Worm (Caenorhabditis elegans) whole organism, mixed stage, embryonic: ENCODE data around the gene B0393.5.
"Not testable (repeated sequence)": the region's sequence is repeated elsewhere in the genome, so short reads cannot be mapped to it uniquely, and the experiment has no call there.

Experiments used
- M03D4.4 ChIP-seq: sonication (generic microtip); optimal IDR thresholded peaks from 2 replicates; lab custom pipeline; 2017; ENCODE audit warnings: mild to moderate bottlenecking, missing genetic modification characterization, missing compliant biosample characterization
- bed-3 ChIP-seq: fragments of 200-800 bp; sonication (Bioruptor generic); optimal IDR thresholded peaks from 3 replicates; lab custom pipeline; 2018; ENCODE audit warnings: mild to moderate bottlenecking, missing genetic modification characterization, moderate library complexity, missing compliant biosample characterization
- blmp-1 ChIP-seq: fragments of 150-350 bp; optimal IDR thresholded peaks from 2 replicates; lab custom pipeline; 2014; ENCODE audit warnings: missing biosample characterization, missing genetic modification characterization
- ceh-39 ChIP-seq: fragments of 150-350 bp; optimal IDR thresholded peaks from 2 replicates; lab custom pipeline; 2014; ENCODE audit warnings: missing biosample characterization, missing genetic modification characterization
- ceh-43 ChIP-seq: fragments of 200-800 bp; sonication (Bioruptor generic); optimal IDR thresholded peaks from 2 replicates; lab custom pipeline; 2018; ENCODE audit warnings: mild to moderate bottlenecking, missing genetic modification characterization, moderate library complexity, missing compliant biosample characterization
- ceh-83 ChIP-seq: fragments of 200-800 bp; sonication (Bioruptor generic); optimal IDR thresholded peaks from 2 replicates; lab custom pipeline; 2018; ENCODE audit warnings: mild to moderate bottlenecking, missing genetic modification characterization, missing compliant biosample characterization
- ces-1 ChIP-seq: fragments of 150-350 bp; optimal IDR thresholded peaks from 2 replicates; lab custom pipeline; 2014; ENCODE audit warnings: missing biosample characterization, missing genetic modification reagents, missing genetic modification characterization
- cnd-1 ChIP-seq: fragments of 200-800 bp; sonication (Bioruptor generic); optimal IDR thresholded peaks from 2 replicates; lab custom pipeline; 2018; ENCODE audit warnings: mild to moderate bottlenecking, missing genetic modification characterization, missing compliant biosample characterization
- drap-1 ChIP-seq: fragments of 200-800 bp; sonication (Bioruptor generic); optimal IDR thresholded peaks from 3 replicates; lab custom pipeline; 2018; ENCODE audit warnings: mild to moderate bottlenecking, missing genetic modification characterization, missing compliant biosample characterization
- elt-1 ChIP-seq: sonication (generic microtip); optimal IDR thresholded peaks from 2 replicates; lab custom pipeline; 2017; ENCODE audit warnings: missing genetic modification characterization, mild to moderate bottlenecking, missing compliant biosample characterization, antibody characterized with exemption, moderate library complexity, borderline replicate concordance; ENCODE audit not compliant: insufficient read depth
- elt-3 ChIP-seq: fragments of 150-350 bp; optimal IDR thresholded peaks from 2 replicates; lab custom pipeline; 2014; ENCODE audit warnings: missing biosample characterization, missing genetic modification characterization
- flh-1 ChIP-seq: fragments of 200-800 bp; sonication (Bioruptor generic); optimal IDR thresholded peaks from 2 replicates; lab custom pipeline; 2018; ENCODE audit warnings: mild to moderate bottlenecking, missing genetic modification characterization, moderate library complexity, missing compliant biosample characterization
- ham-2 ChIP-seq: fragments of 200-800 bp; sonication (Bioruptor generic); optimal IDR thresholded peaks from 2 replicates; lab custom pipeline; 2018; ENCODE audit warnings: mild to moderate bottlenecking, missing genetic modification characterization, missing compliant biosample characterization
- hlh-1 ChIP-seq: fragments of 150-350 bp; optimal IDR thresholded peaks from 2 replicates; lab custom pipeline; 2014; ENCODE audit warnings: missing biosample characterization, missing genetic modification reagents, missing genetic modification characterization
- lin-13 ChIP-seq: fragments of 150-350 bp; optimal IDR thresholded peaks from 2 replicates; lab custom pipeline; 2014; ENCODE audit warnings: missing biosample characterization, missing genetic modification characterization
- lin-32 ChIP-seq: fragments of 200-800 bp; sonication (Bioruptor generic); optimal IDR thresholded peaks from 2 replicates; lab custom pipeline; 2018; ENCODE audit warnings: mild to moderate bottlenecking, missing genetic modification characterization, missing compliant biosample characterization
- lsy-2 ChIP-seq: fragments of 150-350 bp; optimal IDR thresholded peaks from 2 replicates; lab custom pipeline; 2014; ENCODE audit warnings: missing biosample characterization, missing genetic modification characterization
- mab-5 ChIP-seq: fragments of 150-350 bp; optimal IDR thresholded peaks from 2 replicates; lab custom pipeline; 2014; ENCODE audit warnings: missing biosample characterization, missing genetic modification characterization
- mep-1 ChIP-seq: fragments of 150-350 bp; optimal IDR thresholded peaks from 2 replicates; lab custom pipeline; 2017; ENCODE audit warnings: missing biosample characterization, missing genetic modification reagents, missing genetic modification characterization, inconsistent platforms
- mls-2 ChIP-seq: sonication (generic microtip); optimal IDR thresholded peaks from 2 replicates; lab custom pipeline; 2016; ENCODE audit warnings: mild to moderate bottlenecking, missing genetic modification characterization, moderate library complexity, missing compliant biosample characterization
- nhr-2 ChIP-seq: fragments of 150-350 bp; optimal IDR thresholded peaks from 2 replicates; lab custom pipeline; 2014; ENCODE audit warnings: missing biosample characterization, missing genetic modification characterization
- nhr-237 ChIP-seq: fragments of 150-350 bp; optimal IDR thresholded peaks from 2 replicates; lab custom pipeline; 2014; ENCODE audit warnings: missing biosample characterization, missing genetic modification characterization
- nhr-28 ChIP-seq: fragments of 150-350 bp; optimal IDR thresholded peaks from 2 replicates; lab custom pipeline; 2014; ENCODE audit warnings: missing biosample characterization, missing genetic modification characterization
- pha-4 ChIP-seq: fragments of 150-350 bp; optimal IDR thresholded peaks from 2 replicates; lab custom pipeline; 2018; ENCODE audit warnings: missing biosample characterization, missing genetic modification reagents, missing genetic modification characterization
- sem-2 ChIP-seq: fragments of 200-800 bp; sonication (Bioruptor generic); optimal IDR thresholded peaks from 2 replicates; lab custom pipeline; 2018; ENCODE audit warnings: mild to moderate bottlenecking, missing genetic modification characterization, missing compliant biosample characterization
- snpc-4 ChIP-seq: fragments of 150-350 bp; optimal IDR thresholded peaks from 2 replicates; lab custom pipeline; 2014; ENCODE audit warnings: missing biosample characterization, missing genetic modification characterization
- sptf-1 ChIP-seq: sonication (generic microtip); optimal IDR thresholded peaks from 2 replicates; lab custom pipeline; 2017; ENCODE audit warnings: mild to moderate bottlenecking, missing genetic modification characterization, moderate library complexity, missing compliant biosample characterization
- tbx-8 ChIP-seq: fragments of 200-800 bp; sonication (Bioruptor generic); optimal IDR thresholded peaks from 2 replicates; lab custom pipeline; 2018; ENCODE audit warnings: mild to moderate bottlenecking, missing genetic modification characterization, moderate library complexity, missing compliant biosample characterization
- unc-120 ChIP-seq: sonication (generic microtip); optimal IDR thresholded peaks from 2 replicates; lab custom pipeline; 2017; ENCODE audit warnings: missing genetic modification characterization, missing compliant biosample characterization; ENCODE audit not compliant: poor library complexity, severe bottlenecking
- unc-39 ChIP-seq: fragments of 150-350 bp; optimal IDR thresholded peaks from 2 replicates; lab custom pipeline; 2014; ENCODE audit warnings: missing biosample characterization, missing genetic modification characterization
- zip-8 ChIP-seq: fragments of 150-350 bp; optimal IDR thresholded peaks from 2 replicates; lab custom pipeline; 2014; ENCODE audit warnings: missing biosample characterization, missing genetic modification characterization
- ztf-11 ChIP-seq: fragments of 150-350 bp; optimal IDR thresholded peaks from 2 replicates; lab custom pipeline; 2014; ENCODE audit warnings: missing biosample characterization, missing genetic modification characterization

The B0393.5 gene

ce11 chrIII:4742620-4743019 lies 23.0 kb upstream of the B0393.5 start, which contains the start of gene twk-6:
TSS of gene twk-6 (plus strand) at chrIII:4742920.
- TF ChIP-seq tbx-8 (GFP tag; lab: Kevin White, UChicago); ham-2; flh-1: not testable (repeated sequence)

ce11 chrIII:4745934-4746333 lies 19.6 kb upstream of the B0393.5 start, which contains the start of gene F17C8.6:
TSS of gene F17C8.6 (minus strand) at chrIII:4746034.
- TF ChIP-seq lin-32 (GFP tag; lab: Kevin White, UChicago) (no peak), bed-3 (GFP tag; lab: Kevin White, UChicago) (no peak), elt-1 (tag; lab: Kevin White, UChicago) (no peak), unc-39 (tag; lab: Kevin White, UChicago) (no peak), mls-2 (tag; lab: Kevin White, UChicago) (no peak), hlh-1 (tag; lab: Kevin White, UChicago) (no peak), mep-1 (tag; lab: Kevin White, UChicago) (no peak), ztf-11 (tag; lab: Kevin White, UChicago) (no peak), tbx-8 (GFP tag; lab: Kevin White, UChicago) (no peak)

DNA sequence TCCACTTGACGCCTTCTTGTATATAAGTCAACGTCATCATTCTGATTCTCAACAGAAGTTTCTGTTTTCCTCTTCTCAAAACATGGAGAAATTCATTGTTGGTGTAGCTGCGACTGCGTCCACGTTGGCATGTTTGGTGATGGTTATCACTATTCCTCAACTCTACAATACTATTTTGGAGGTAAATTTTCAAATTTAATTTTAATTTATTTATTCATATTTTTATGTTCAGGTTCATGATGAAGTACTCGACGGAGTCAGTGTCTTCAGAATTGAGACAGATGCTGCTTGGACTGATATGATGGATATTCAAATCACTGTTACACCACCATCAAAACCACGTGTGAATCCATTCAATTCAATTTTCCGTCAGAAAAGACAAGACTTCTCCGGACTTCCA lies 17.5 kb upstream of the B0393.5 start, which contains the start of gene col-89:
TSS of gene col-89 (plus strand) at position 19 of the 400 bp plus-strand sequence.
- no peak for TF ChIP-seq ces-1
- no peak for TF ChIP-seq bed-3 (GFP tag; lab: Kevin White, UChicago)
- TF ChIP-seq pha-4, result no peak

ce11 chrIII:4748666-4749065 lies 16.9 kb upstream of the B0393.5 start:
- no peak for TF ChIP-seq flh-1
- TF ChIP-seq ham-2, result no peak
- no peak for TF ChIP-seq mep-1 (tag; lab: Kevin White, UChicago)
- TF ChIP-seq lsy-2 (tag; lab: Kevin White, UChicago), result no peak
- no peak for TF ChIP-seq unc-120 (tag; lab: Kevin White, UChicago)
- no peak for TF ChIP-seq mls-2 (tag; lab: Kevin White, UChicago)
- TF ChIP-seq sptf-1 (tag; lab: Kevin White, UChicago), result no peak
- no peak for TF ChIP-seq snpc-4 (tag; lab: Kevin White, UChicago)
- TF ChIP-seq pha-4, result no peak
- TF ChIP-seq lin-13 (tag; lab: Kevin White, UChicago), result no peak
- TF ChIP-seq cnd-1 (tag; lab: Kevin White, UChicago), result no peak
- TF ChIP-seq drap-1, result no peak
- no peak for TF ChIP-seq sem-2
- TF ChIP-seq ceh-83, result no peak
- TF ChIP-seq elt-3 (tag; lab: Kevin White, UChicago), result no peak

DNA sequence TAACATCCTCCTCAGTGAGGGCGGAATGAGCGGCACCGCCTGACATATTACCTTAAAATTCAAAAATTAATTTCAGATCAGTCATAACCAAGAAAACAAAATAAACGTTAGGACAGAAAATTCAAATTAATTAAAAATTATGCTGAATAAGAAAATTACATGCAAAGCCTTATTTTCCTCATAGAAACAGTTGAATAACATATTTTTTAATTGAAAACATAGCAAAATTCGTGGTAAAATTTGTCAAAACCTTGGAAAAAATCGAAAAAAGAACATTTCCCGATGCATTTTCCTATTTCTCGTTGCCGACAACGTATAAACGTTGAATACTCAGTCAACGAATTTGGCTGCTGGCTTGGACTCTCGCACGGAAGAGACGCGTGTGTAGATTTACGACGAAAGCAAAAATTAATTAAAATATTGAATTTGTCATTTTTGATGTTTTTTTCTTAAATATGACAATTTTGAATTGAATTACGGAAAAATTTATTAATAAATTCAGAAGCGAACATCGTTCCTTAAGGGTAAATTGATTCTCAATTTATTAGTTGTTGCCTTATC lies 11.5 kb upstream of the B0393.5 start, which contains the start of the genes rps-0 and rbg-3:
TSS of gene rps-0 (minus strand) at position 51 of the 561 bp plus-strand sequence.
TSS of gene rbg-3 (plus strand) at position 424 of the 561 bp plus-strand sequence.
- TF ChIP-seq mab-5 (tag; lab: Kevin White, UChicago) (peak; percentile 56), cnd-1 (tag; lab: Kevin White, UChicago) (no peak), nhr-2 (tag; lab: Kevin White, UChicago) (no peak), ceh-39 (tag; lab: Kevin White, UChicago) (peak; percentile 86), nhr-237 (peak; percentile 91), pha-4 (peak; percentile 81), lsy-2 (tag; lab: Kevin White, UChicago) (peak; percentile 90), elt-3 (tag; lab: Kevin White, UChicago) (peak; percentile 17), nhr-28 (tag; lab: Kevin White, UChicago) (no peak), drap-1 (peak; percentile 43), unc-120 (tag; lab: Kevin White, UChicago) (peak; percentile 65), bed-3 (GFP tag; lab: Kevin White, UChicago) (no peak), mep-1 (tag; lab: Kevin White, UChicago) (peak; percentile 98), hlh-1 (tag; lab: Kevin White, UChicago) (peak; percentile 61), lin-13 (tag; lab: Kevin White, UChicago) (peak; percentile 79), ces-1 (peak; percentile 96)

- TF ChIP-seq blmp-1, result no peak
- peak; percentile 95 for TF ChIP-seq mep-1 (tag; lab: Kevin White, UChicago)
- peak; percentile 78 for TF ChIP-seq ceh-39 (tag; lab: Kevin White, UChicago)
- peak; percentile 83 for TF ChIP-seq M03D4.4 (tag; lab: Kevin White, UChicago)
- peak; percentile 73 for TF ChIP-seq ceh-83
- TF ChIP-seq hlh-1 (tag; lab: Kevin White, UChicago), result peak; percentile 34
- TF ChIP-seq mab-5 (tag; lab: Kevin White, UChicago), result peak; percentile 50
- peak; percentile 47 for TF ChIP-seq tbx-8 (GFP tag; lab: Kevin White, UChicago)
- peak; percentile 46 for TF ChIP-seq sem-2
- peak; percentile 92 for TF ChIP-seq lsy-2 (tag; lab: Kevin White, UChicago)
- peak; percentile 58 for TF ChIP-seq ham-2
- TF ChIP-seq elt-3 (tag; lab: Kevin White, UChicago), result peak; percentile 71
- peak; percentile 68 for TF ChIP-seq ceh-43 (GFP tag; lab: Kevin White, UChicago)
- TF ChIP-seq lin-13 (tag; lab: Kevin White, UChicago), result peak; percentile 98
- peak; percentile 51 for TF ChIP-seq unc-120 (tag; lab: Kevin White, UChicago)
- TF ChIP-seq pha-4, result peak; percentile 94
- peak; percentile 72 for TF ChIP-seq lin-32 (GFP tag; lab: Kevin White, UChicago)
- TF ChIP-seq zip-8, result no peak
- TF ChIP-seq nhr-28 (tag; lab: Kevin White, UChicago), result no peak
- TF ChIP-seq drap-1, result peak; percentile 80
- TF ChIP-seq nhr-237, result peak; percentile 94
- TF ChIP-seq snpc-4 (tag; lab: Kevin White, UChicago), result no peak
- TF ChIP-seq mls-2 (tag; lab: Kevin White, UChicago), result peak; percentile 77
- peak; percentile 89 for TF ChIP-seq sptf-1 (tag; lab: Kevin White, UChicago)
- TF ChIP-seq ztf-11 (tag; lab: Kevin White, UChicago), result peak; percentile 73
- peak; percentile 41 for TF ChIP-seq bed-3 (GFP tag; lab: Kevin White, UChicago)
- TF ChIP-seq unc-39 (tag; lab: Kevin White, UChicago), result no peak
- TF ChIP-seq flh-1, result peak; percentile 10
- TF ChIP-seq ces-1, result no peak
Measured at ce11 chrIII:4756983-4757382, 8.6 kb upstream of the B0393.5 start, which contains the start of gene fbxl-2. TSS of gene fbxl-2 (plus strand) at chrIII:4757260.
